Worm (Caenorhabditis elegans): ENCODE data around the gene C06A1.7.

DNA sequence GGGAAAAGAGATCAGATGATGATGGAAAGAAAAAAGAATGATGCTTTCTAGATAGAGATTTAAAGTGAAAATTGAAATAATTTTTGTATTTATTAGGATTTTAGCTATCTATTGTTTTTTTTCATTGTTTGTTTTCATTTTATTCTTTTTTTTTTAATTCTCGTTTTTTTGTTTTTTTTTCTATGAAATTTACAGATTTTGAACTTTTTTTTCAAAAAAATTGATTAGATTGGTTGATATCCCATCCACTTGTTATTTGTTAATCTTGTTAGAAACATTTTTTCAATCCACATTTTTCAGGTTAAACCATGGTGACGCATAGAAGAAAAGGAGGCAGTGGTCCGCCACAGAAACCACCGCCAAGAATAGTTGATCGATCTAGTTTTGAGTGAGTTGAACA lies 19.3 kb downstream of the C06A1.7 start, which contains the start of gene algn-9:
- TF ChIP-seq nhr-12 (tag; optimal IDR thresholded peaks at IDR 0.05) (no peak), nhr-28 (tag; optimal IDR thresholded peaks at IDR 0.05) (no peak), elt-3 (tag; optimal IDR thresholded peaks at IDR 0.05) (no peak), zip-8 (tag; optimal IDR thresholded peaks at IDR 0.05) (no peak), elt-1 (tag; optimal IDR thresholded peaks at IDR 0.05; ENCODE audit: borderline replicate concordance, insufficient read depth) (no peak)
